Worm (Caenorhabditis elegans) whole organism, midembryonic: ENCODE results near the gene str-121.

ENCODE experiments used
- T22C8.4 ChIP-seq: fragments of 200-800 bp; sonication (Bioruptor generic); IDR thresholded peaks from 2 replicates; pipeline ENCODE4 v1.3.6; 2022; ENCODE audit warnings: missing genetic modification characterization, missing compliant biosample characterization
- cog-1 ChIP-seq: sonication (generic microtip); optimal IDR thresholded peaks from 2 replicates; lab custom pipeline; 2016; ENCODE audit warnings: missing genetic modification characterization, missing compliant biosample characterization
- flt-1 ChIP-seq: fragments of 200-800 bp; sonication (Bioruptor generic); IDR thresholded peaks from 2 replicates; pipeline ENCODE4 v1.3.6; 2022; ENCODE audit warnings: missing genetic modification characterization, missing compliant biosample characterization
- klf-2 ChIP-seq: fragments of 200-800 bp; sonication (Bioruptor generic); conservative IDR thresholded peaks from 2 replicates; pipeline ENCODE4 v1.3.6; 2022; ENCODE audit warnings: missing genetic modification reagents, missing genetic modification characterization, missing compliant biosample characterization
- med-1 ChIP-seq: sonication (generic microtip); optimal IDR thresholded peaks from 2 replicates; lab custom pipeline; 2017; ENCODE audit warnings: missing genetic modification characterization, mild to moderate bottlenecking, missing compliant biosample characterization, antibody characterized with exemption, missing genetic modification reagents; ENCODE audit not compliant: insufficient read depth
- ref-1 ChIP-seq: fragments of 200-800 bp; sonication (Bioruptor generic); conservative IDR thresholded peaks from 2 replicates; pipeline ENCODE4 v1.3.6; 2022; ENCODE audit warnings: missing genetic modification reagents, missing genetic modification characterization, missing compliant biosample characterization
- tab-1 ChIP-seq: fragments of 200-800 bp; sonication (Bioruptor generic); IDR thresholded peaks from 2 replicates; pipeline ENCODE4 v1.3.6; 2022; ENCODE audit warnings: missing genetic modification characterization, missing compliant biosample characterization
- ztf-23 ChIP-seq: fragments of 200-800 bp; sonication (Bioruptor generic); IDR thresholded peaks from 2 replicates; pipeline ENCODE4 v1.3.6; 2022; ENCODE audit warnings: missing genetic modification reagents, missing genetic modification characterization, missing compliant biosample characterization
- ztf-29 ChIP-seq: fragments of 200-800 bp; sonication (Bioruptor generic); IDR thresholded peaks from 2 replicates; pipeline ENCODE4 v1.3.6; 2022; ENCODE audit warnings: missing genetic modification reagents, missing genetic modification characterization, missing compliant biosample characterization

The str-121 gene

DNA sequence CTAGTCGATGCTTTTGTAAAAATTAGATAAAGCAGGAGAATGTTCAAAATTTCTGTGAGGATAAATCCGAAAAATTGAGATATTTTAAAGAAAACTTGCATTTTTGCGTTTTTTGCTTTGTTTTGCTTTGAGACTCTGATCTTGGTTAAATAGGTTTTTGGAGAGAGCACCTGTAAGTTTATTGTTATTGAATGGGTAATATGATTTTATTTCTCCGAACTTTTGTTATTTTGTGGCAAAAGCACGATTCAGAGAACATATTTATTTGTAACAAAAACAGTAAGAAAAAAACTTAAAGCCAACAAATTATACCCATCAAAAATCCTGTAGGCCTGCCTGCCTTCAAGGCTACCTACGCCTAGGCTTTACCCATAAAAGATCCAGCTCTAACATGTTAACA, at the start of gene str-121:
str-121 (minus strand) TSS at position 101 of the 400 bp plus-strand sequence.
- no peak for TF ChIP-seq tab-1

DNA sequence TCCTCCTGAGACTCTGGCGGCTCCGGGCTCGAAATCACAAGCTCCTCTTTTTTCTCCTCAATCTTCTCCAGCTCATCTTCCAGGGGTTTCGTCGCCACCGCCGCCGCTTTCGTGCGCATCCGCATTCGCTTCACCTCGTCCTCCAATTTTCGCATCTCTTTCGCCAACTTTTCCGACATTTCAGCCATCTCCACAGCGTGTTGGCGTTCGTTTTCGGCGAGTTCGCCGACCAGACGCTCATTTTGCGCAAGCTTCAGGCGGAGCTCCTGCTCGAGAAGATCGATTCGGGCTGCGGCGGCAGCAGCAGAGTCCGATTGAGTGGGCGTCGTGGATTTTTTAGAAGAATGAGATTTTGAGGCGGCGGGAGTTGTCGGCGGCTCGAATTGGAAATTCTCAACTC, 48.8 kb upstream of the str-121 start:
- TF ChIP-seq ztf-29 (no peak), klf-2 (GFP tag; lab: Robert Waterston, UW) (no peak), T22C8.4 (GFP tag; lab: Robert Waterston, UW) (no peak), ref-1 (GFP tag; lab: Robert Waterston, UW) (no peak), cog-1 (tag; lab: Kevin White, UChicago) (no peak)

DNA sequence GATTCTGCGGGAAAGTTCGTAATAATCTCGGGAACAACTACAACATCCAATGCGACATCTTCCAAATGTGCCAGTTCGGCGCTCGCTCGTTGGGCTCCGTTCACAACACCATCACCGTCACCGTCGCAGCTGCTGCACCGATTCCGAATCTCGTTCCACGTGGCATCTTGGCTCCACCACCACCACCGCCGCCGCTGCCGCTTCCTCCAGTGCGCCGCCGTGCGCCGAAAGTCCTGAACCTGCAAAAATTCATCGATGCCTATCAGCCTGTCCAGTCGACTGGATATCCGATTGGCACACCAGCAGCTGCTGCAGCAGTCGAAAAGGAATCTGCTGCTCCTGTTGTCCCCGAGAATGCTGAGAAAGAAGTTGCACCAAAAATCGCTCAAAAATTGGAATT, 43.9 kb upstream of the str-121 start:
- no peak for TF ChIP-seq flt-1
- TF ChIP-seq ztf-29: no peak
- TF ChIP-seq med-1: no peak

DNA sequence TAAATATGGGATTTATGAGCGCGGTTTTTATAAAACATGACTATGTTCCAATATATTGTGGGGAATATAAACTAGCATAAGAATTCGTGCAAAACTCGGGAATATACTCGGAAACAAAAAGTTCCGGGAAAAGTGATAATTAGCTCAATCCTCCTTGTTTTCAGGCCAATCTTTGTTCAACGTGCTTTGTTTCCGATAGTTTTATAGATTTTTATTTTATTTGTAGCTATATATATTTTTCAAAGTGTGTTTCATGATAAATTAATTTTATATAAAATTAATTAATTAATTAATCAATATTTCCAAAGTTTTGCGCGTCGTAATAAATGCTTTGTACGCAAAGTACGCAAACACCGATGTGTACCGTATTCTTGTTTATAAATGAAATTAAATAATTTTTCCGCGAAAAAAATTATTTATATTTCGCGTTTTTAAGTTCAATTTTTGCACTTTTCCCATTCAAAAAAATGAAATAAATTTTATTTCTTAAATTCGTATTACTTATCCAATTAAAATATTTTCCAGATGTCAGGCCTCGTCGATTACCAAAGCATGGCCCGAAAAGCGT, 43.0 kb upstream of the str-121 start, which contains the start of gene F33E11.2:
F33E11.2 (plus strand) TSS at position 524 of the 568 bp plus-strand sequence.
- no peak for TF ChIP-seq T22C8.4 (GFP tag; lab: Robert Waterston, UW)
- TF ChIP-seq med-1: no peak
- no peak for TF ChIP-seq cog-1 (tag; lab: Kevin White, UChicago)
- no peak for TF ChIP-seq ref-1 (GFP tag; lab: Robert Waterston, UW)
- no peak for TF ChIP-seq klf-2 (GFP tag; lab: Robert Waterston, UW)
- no peak for TF ChIP-seq tab-1
- no peak for TF ChIP-seq flt-1
- TF ChIP-seq ztf-29: no peak
- no peak for TF ChIP-seq ztf-23 (GFP tag; lab: Robert Waterston, UW)

DNA sequence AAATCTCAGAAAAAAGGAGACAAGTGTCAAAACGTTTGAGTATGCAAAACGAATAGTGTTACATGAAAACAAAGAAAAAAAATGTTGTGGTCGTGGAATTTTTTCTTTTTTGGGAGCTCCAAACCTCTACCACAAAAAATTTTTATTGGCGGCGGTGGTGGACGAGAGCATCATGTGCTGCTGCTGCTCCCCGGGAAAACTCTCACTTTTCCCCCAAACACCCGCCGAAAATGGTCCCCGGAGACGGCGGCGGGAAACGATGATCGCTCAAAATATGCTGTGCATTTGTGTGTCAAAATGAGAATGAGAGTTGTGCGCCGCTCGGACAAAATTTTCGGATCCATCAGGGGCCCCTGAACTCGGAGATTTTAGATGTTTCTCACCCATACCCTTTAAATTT, 41.3 kb upstream of the str-121 start:
- TF ChIP-seq T22C8.4 (GFP tag; lab: Robert Waterston, UW) (no peak), flt-1 (no peak), ztf-29 (no peak), cog-1 (tag; lab: Kevin White, UChicago) (no peak), med-1 (no peak)

DNA sequence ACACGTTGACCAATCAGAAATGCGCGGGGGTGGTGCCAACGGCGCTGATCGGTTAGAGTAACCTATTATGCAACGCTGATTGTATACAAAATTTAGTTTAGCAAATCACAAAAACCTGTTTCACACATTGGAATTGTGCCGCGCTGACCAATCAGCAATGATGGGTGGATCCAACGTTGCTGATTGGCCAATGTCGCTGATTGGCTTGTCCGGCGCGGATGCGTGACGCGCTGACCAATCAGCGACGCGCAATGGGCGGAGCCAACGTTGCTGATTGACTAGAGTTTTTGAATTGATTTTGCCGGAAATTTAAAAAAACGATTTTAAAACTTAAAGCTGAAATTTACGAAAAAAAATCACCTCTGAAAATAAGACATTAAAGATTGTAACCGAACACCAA, 30.8 kb upstream of the str-121 start:
- no peak for TF ChIP-seq med-1
- TF ChIP-seq tab-1: no peak
- no peak for TF ChIP-seq T22C8.4 (GFP tag; lab: Robert Waterston, UW)
- TF ChIP-seq ztf-29: no peak
- no peak for TF ChIP-seq flt-1
- TF ChIP-seq cog-1 (tag; lab: Kevin White, UChicago): no peak
- no peak for TF ChIP-seq ref-1 (GFP tag; lab: Robert Waterston, UW)
- TF ChIP-seq klf-2 (GFP tag; lab: Robert Waterston, UW): no peak
- TF ChIP-seq ztf-23 (GFP tag; lab: Robert Waterston, UW): no peak

DNA sequence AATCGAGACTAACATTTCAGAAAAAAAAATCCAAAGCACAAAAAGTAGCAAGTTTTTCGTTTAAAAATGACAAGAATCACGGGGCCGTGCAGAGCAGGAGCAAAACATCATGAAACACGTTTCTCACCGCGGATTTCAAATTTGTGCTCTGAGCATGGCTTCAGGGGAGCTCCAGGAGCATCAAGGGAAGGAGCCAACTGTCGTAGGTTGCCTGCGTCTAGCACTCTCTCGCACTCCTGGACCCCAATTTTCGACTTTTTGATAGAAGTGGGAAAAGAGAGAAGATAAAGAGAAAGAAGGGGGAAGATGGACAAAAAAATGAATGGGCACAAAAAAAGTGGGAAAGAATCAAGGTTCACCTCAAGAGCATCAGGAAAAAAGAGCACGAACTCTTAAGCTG, 30.3 kb upstream of the str-121 start:
- TF ChIP-seq T22C8.4 (GFP tag; lab: Robert Waterston, UW): no peak
- TF ChIP-seq cog-1 (tag; lab: Kevin White, UChicago): no peak
- no peak for TF ChIP-seq med-1
- TF ChIP-seq tab-1: no peak
- no peak for TF ChIP-seq ref-1 (GFP tag; lab: Robert Waterston, UW)
- no peak for TF ChIP-seq ztf-29
- no peak for TF ChIP-seq ztf-23 (GFP tag; lab: Robert Waterston, UW)
- no peak for TF ChIP-seq flt-1
- TF ChIP-seq klf-2 (GFP tag; lab: Robert Waterston, UW): no peak

DNA sequence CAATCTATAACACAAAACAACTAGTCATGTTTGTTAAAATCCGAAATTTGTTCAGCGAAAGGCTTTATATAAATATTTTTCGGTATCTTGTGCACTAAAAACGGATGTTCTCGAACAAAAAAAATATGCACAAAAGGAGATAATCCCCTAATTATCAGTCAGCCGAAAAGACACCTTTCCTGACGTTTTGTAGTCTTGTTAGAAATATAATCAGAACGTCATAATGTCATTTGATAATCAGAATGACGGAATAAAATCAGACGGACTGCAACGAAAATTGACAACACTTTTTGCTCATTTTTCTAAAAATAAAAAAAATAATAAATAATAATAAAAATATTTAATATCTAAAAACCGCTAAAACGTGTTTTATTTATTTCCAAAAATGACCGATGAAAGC, 29.5 kb upstream of the str-121 start:
- TF ChIP-seq flt-1: no peak
- TF ChIP-seq klf-2 (GFP tag; lab: Robert Waterston, UW): no peak
- TF ChIP-seq tab-1: no peak

DNA sequence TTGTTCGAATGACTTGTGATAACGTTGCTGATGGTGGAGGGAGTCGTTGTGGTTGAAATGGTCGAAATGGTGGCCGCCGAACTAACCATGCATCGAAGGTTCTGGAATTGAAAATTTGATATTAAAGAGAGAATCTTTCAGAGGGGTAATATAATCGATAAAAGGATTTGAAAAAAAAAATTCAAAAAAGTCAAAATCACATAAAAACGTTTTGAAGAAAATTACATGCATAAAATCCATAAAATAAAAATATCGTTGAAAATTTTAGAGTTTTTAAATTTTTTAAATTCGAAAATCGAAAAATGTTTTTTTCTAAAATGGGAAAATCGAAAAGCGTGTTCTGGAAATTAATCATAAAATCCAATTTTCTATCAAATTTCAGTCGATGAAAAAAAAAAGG, 27.1 kb upstream of the str-121 start, which contains the start of gene npr-5:
npr-5 (minus strand) TSS at position 101 of the 400 bp plus-strand sequence.
- TF ChIP-seq klf-2 (GFP tag; lab: Robert Waterston, UW): no peak

DNA sequence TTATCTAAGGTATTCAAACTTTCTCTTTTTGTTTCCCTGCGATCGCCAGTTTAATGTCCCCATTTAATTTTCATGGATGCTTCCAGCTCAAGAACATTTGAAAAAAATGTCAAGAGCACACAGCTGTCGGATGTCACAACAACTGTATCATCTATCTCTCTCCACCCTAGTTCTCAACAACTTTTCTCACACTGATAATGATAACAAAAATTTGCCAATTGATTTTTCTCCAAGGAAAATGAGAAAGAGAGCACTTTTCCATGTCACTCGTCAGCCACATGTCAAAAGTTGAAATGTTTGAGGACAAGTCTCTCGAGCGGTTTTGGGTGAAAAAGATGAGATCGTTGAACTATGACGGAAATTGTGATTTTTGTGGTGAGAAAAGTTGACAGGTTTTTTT, 26.6 kb upstream of the str-121 start:
- TF ChIP-seq ztf-29 (no peak), klf-2 (GFP tag; lab: Robert Waterston, UW) (no peak)

DNA sequence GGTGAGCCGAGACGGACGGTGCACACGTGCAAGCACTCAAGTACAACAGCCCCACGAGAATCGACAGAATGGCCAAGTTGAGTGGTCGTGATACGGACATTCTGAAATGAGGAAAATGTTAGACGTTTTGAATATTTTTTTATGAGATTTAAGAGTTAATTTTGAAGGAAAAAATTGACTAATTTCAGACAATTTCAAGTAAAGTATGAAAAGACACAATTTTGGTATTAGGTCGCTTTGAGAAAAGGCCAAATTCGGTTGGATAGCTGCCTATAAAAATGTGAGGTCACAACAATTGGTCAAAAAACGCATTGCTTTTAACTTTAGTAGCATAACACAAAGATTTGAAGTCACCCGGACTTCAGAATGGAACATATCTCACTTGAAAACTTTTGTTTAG, 18.3 kb upstream of the str-121 start, which contains the start of gene nlp-70:
nlp-70 (minus strand) TSS at position 101 of the 400 bp plus-strand sequence.
- TF ChIP-seq tab-1 (no peak), ztf-23 (GFP tag; lab: Robert Waterston, UW) (no peak), ref-1 (GFP tag; lab: Robert Waterston, UW) (no peak), T22C8.4 (GFP tag; lab: Robert Waterston, UW) (no peak), cog-1 (tag; lab: Kevin White, UChicago) (no peak), ztf-29 (no peak), flt-1 (no peak), klf-2 (GFP tag; lab: Robert Waterston, UW) (no peak), med-1 (no peak)

DNA sequence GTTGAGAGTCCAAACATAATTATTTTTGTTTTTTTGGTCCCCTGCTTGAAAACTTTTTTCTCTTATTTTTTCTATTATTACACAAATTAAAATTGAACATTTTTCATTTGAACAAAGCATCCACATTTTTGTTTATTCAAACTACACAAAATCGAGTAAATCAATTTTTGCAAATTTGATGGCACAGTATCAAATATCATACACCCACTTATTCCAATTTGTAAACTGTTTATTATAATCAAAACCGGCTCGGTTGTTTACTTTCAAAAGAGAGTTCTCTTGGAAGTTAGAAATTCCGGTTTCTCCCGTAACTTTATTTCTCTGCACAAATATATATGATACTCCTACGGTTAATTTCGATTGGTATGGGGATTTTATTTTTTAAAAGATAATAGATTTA, 13.5 kb upstream of the str-121 start, which contains the start of gene lgc-26:
lgc-26 (plus strand) TSS at position 301 of the 400 bp plus-strand sequence.
- TF ChIP-seq tab-1: no peak
